Fruit fly (Drosophila melanogaster) whole organism, prepupa: ENCODE data around the gene CG7202.

Source experiments
- Blimp-1 ChIP-seq: fragments of 200-800 bp; sonication (Bioruptor generic); optimal IDR thresholded peaks from 3 replicates; lab custom pipeline; 2017; ENCODE audit warnings: missing biosample characterization, missing genetic modification characterization, mild to moderate bottlenecking, moderate library complexity, missing genetic modification reagents
- CG10669 ChIP-seq: fragments of 200-800 bp; sonication (Bioruptor generic); optimal IDR thresholded peaks from 3 replicates; lab custom pipeline; 2018; ENCODE audit warnings: missing biosample characterization, mild to moderate bottlenecking, missing genetic modification characterization, moderate library complexity
- CG11294 ChIP-seq: fragments of 200-800 bp; sonication (Bioruptor generic); IDR thresholded peaks from 2 replicates; pipeline ENCODE4 v1.3.6; 2022; ENCODE audit warnings: missing biosample characterization, missing genetic modification characterization
- CG11762 ChIP-seq: fragments of 200-800 bp; sonication (Bioruptor generic); optimal IDR thresholded peaks from 3 replicates; lab custom pipeline; 2016; ENCODE audit warnings: missing biosample characterization, missing genetic modification characterization; ENCODE audit not compliant: insufficient read depth
- CG11902 ChIP-seq: fragments of 200-800 bp; sonication (Bioruptor generic); optimal IDR thresholded peaks from 3 replicates; lab custom pipeline; 2016; ENCODE audit warnings: missing biosample characterization, missing genetic modification characterization
- CG15336 ChIP-seq: fragments of 200-800 bp; sonication (Bioruptor generic); IDR thresholded peaks from 2 replicates; pipeline ENCODE4 v1.3.6; 2022; ENCODE audit warnings: missing biosample characterization, missing genetic modification characterization
- CG32006 ChIP-seq: fragments of 200-800 bp; sonication (Bioruptor generic); optimal IDR thresholded peaks from 3 replicates; lab custom pipeline; 2017; ENCODE audit warnings: missing biosample characterization, mild to moderate bottlenecking, missing genetic modification characterization
- CG34406 ChIP-seq: fragments of 200-800 bp; sonication (Bioruptor generic); optimal IDR thresholded peaks from 3 replicates; lab custom pipeline; 2016; ENCODE audit warnings: missing biosample characterization, missing genetic modification characterization
- CG3919 ChIP-seq: fragments of 200-800 bp; sonication (Bioruptor generic); optimal IDR thresholded peaks from 3 replicates; lab custom pipeline; 2016; ENCODE audit warnings: missing biosample characterization, missing genetic modification characterization
- CG4318 ChIP-seq: fragments of 200-800 bp; sonication (Bioruptor generic); optimal IDR thresholded peaks from 3 replicates; lab custom pipeline; 2017; ENCODE audit warnings: missing biosample characterization, mild to moderate bottlenecking, missing genetic modification characterization
- CG6276 ChIP-seq: fragments of 200-800 bp; sonication (Bioruptor generic); optimal IDR thresholded peaks from 2 replicates; lab custom pipeline; 2017; ENCODE audit warnings: missing biosample characterization, mild to moderate bottlenecking, missing genetic modification characterization
- CG6792 ChIP-seq: fragments of 200-800 bp; sonication (Bioruptor generic); optimal IDR thresholded peaks from 3 replicates; lab custom pipeline; 2016; ENCODE audit warnings: missing biosample characterization, missing genetic modification characterization
- CG7368 ChIP-seq: fragments of 200-800 bp; sonication (Bioruptor generic); optimal IDR thresholded peaks from 3 replicates; lab custom pipeline; 2016; ENCODE audit warnings: missing biosample characterization, missing genetic modification characterization
- CG8319 ChIP-seq: fragments of 200-800 bp; sonication (Bioruptor generic); optimal IDR thresholded peaks from 3 replicates; lab custom pipeline; 2016; ENCODE audit warnings: missing biosample characterization, missing genetic modification characterization
- CG8632 ChIP-seq: fragments of 200-800 bp; sonication (Bioruptor generic); optimal IDR thresholded peaks from 3 replicates; lab custom pipeline; 2016; ENCODE audit warnings: missing biosample characterization, missing genetic modification characterization
- CG9139 ChIP-seq: fragments of 200-800 bp; sonication (Bioruptor generic); optimal IDR thresholded peaks from 3 replicates; lab custom pipeline; 2017; ENCODE audit warnings: missing biosample characterization, mild to moderate bottlenecking, missing genetic modification characterization
- Eip78C ChIP-seq: fragments of 200-800 bp; sonication (Bioruptor generic); peaks from one replicate; lab custom pipeline; 2016; ENCODE audit warnings: missing biosample characterization, missing genetic modification characterization
- Eip93F ChIP-seq: fragments of 200-800 bp; sonication (Bioruptor generic); optimal IDR thresholded peaks from 2 replicates; lab custom pipeline; 2016; ENCODE audit warnings: missing biosample characterization, mild to moderate bottlenecking, missing genetic modification characterization
- Ets96B ChIP-seq: fragments of 200-800 bp; optimal IDR thresholded peaks from 2 replicates; lab custom pipeline; 2019; ENCODE audit warnings: missing biosample characterization, mild to moderate bottlenecking, missing genetic modification characterization, moderate library complexity
- Gug ChIP-seq: fragments of 200-800 bp; sonication (Bioruptor generic); IDR thresholded peaks from 2 replicates; pipeline ENCODE4 v1.3.6; 2022; ENCODE audit warnings: missing biosample characterization, missing genetic modification characterization
- Hr38 ChIP-seq: sonication (Bioruptor generic); optimal IDR thresholded peaks from 2 replicates; lab custom pipeline; 2016; ENCODE audit warnings: missing biosample characterization, missing genetic modification characterization
- Hr39 ChIP-seq: fragments of 200-800 bp; sonication (Bioruptor generic); optimal IDR thresholded peaks from 2 replicates; lab custom pipeline; 2016; ENCODE audit warnings: missing biosample characterization, missing genetic modification characterization
- Hr4 ChIP-seq: fragments of 200-800 bp; sonication (Bioruptor generic); optimal IDR thresholded peaks from 3 replicates; lab custom pipeline; 2016; ENCODE audit warnings: missing biosample characterization, missing genetic modification characterization
- Met ChIP-seq: fragments of 200-800 bp; sonication (Bioruptor generic); optimal IDR thresholded peaks from 3 replicates; lab custom pipeline; 2016; ENCODE audit warnings: missing biosample characterization, missing genetic modification characterization
- OdsH ChIP-seq: fragments of 200-800 bp; sonication (Bioruptor generic); optimal IDR thresholded peaks from 3 replicates; lab custom pipeline; 2016; ENCODE audit warnings: missing biosample characterization, missing genetic modification characterization
- Smox ChIP-seq: fragments of 200-800 bp; sonication (Bioruptor generic); optimal IDR thresholded peaks from 3 replicates; lab custom pipeline; 2016; ENCODE audit warnings: missing biosample characterization, missing genetic modification characterization
- Sox14 ChIP-seq: fragments of 200-800 bp; sonication (Bioruptor generic); optimal IDR thresholded peaks from 3 replicates; lab custom pipeline; 2016; ENCODE audit warnings: missing biosample characterization, missing genetic modification characterization
- Sox15 ChIP-seq: fragments of 200-800 bp; sonication (Bioruptor generic); optimal IDR thresholded peaks from 3 replicates; lab custom pipeline; 2016; ENCODE audit warnings: missing biosample characterization, missing genetic modification characterization
- achi ChIP-seq: fragments of 200-800 bp; sonication (Bioruptor generic); optimal IDR thresholded peaks from 3 replicates; lab custom pipeline; 2016; ENCODE audit warnings: missing biosample characterization, missing genetic modification characterization
- acj6 ChIP-seq: fragments of 200-800 bp; sonication (Bioruptor generic); optimal IDR thresholded peaks from 3 replicates; lab custom pipeline; 2016; ENCODE audit warnings: missing biosample characterization, missing genetic modification characterization
- cyc ChIP-seq: fragments of 200-800 bp; sonication (Bioruptor generic); optimal IDR thresholded peaks from 3 replicates; lab custom pipeline; 2016; ENCODE audit warnings: missing biosample characterization, missing genetic modification characterization
- dsx ChIP-seq: fragments of 200-800 bp; optimal IDR thresholded peaks from 3 replicates; lab custom pipeline; 2019; ENCODE audit warnings: missing biosample characterization, mild to moderate bottlenecking, missing genetic modification characterization, moderate library complexity; ENCODE audit not compliant: poor library complexity, severe bottlenecking
- fd59A ChIP-seq: fragments of 200-800 bp; sonication (Bioruptor generic); optimal IDR thresholded peaks from 2 replicates; lab custom pipeline; 2017; ENCODE audit warnings: missing biosample characterization, mild to moderate bottlenecking, missing genetic modification characterization, missing genetic modification reagents
- fkh ChIP-seq: fragments of 200-800 bp; sonication (Bioruptor generic); optimal IDR thresholded peaks from 3 replicates; lab custom pipeline; 2017; ENCODE audit warnings: missing biosample characterization, mild to moderate bottlenecking, missing genetic modification characterization, moderate library complexity
- lz ChIP-seq: fragments of 200-800 bp; sonication (Bioruptor generic); optimal IDR thresholded peaks from 3 replicates; lab custom pipeline; 2016; ENCODE audit warnings: missing biosample characterization, missing genetic modification characterization
- net ChIP-seq: fragments of 200-800 bp; sonication (Bioruptor generic); optimal IDR thresholded peaks from 3 replicates; lab custom pipeline; 2016; ENCODE audit warnings: missing biosample characterization, missing genetic modification characterization
- svp ChIP-seq: fragments of 200-800 bp; sonication (Bioruptor generic); peaks from one replicate; lab custom pipeline; 2016; ENCODE audit warnings: missing biosample characterization, missing genetic modification characterization
- topi ChIP-seq: fragments of 200-800 bp; sonication (Bioruptor generic); optimal IDR thresholded peaks from 3 replicates; lab custom pipeline; 2016; ENCODE audit warnings: missing biosample characterization, missing genetic modification characterization

CG7202 gene

DNA sequence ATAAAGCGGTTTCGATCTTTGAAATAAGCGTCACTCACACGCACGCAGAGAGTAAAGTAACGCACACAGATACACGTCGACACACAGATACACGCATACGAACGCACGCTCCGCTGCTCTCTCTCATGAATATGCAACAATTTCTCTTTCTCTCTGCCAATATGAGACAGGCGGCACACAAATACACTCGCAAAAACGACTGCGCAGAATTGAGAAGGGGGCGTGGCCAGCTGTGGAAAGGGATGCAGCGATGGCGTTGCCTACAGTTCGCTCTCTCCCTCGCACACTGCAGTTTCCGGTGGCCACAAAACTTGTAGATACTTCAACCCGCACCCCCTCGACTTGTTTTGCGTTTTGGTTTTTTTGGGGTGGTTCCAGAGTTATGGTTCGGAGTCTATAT is 12.9 kb downstream of the CG7202 start (continued):
- peak; percentile 23 for TF ChIP-seq Hr4 (GFP tag; lab: Kevin White, UChicago)
- TF ChIP-seq OdsH (GFP tag; lab: Kevin White, UChicago) = peak; percentile 73
- peak; percentile 83 for TF ChIP-seq net (GFP tag; lab: Kevin White, UChicago)
- peak; percentile 78 for TF ChIP-seq CG8319 (GFP tag; lab: Kevin White, UChicago)
- TF ChIP-seq CG15336 (GFP tag; lab: Robert Waterston, UW) = peak; percentile 54; the same call in 1 of the 2 replicates
- TF ChIP-seq Smox (GFP tag; lab: Kevin White, UChicago) = peak; percentile 45
- TF ChIP-seq CG11902 (GFP tag; lab: Kevin White, UChicago) = peak; percentile 17
- no peak for TF ChIP-seq CG4318
- TF ChIP-seq Blimp-1 = peak; percentile 53
- TF ChIP-seq Sox15 = no peak
- peak; percentile 66 for TF ChIP-seq cyc (GFP tag; lab: Kevin White, UChicago)
- TF ChIP-seq Gug = 0 out of 2 replicates have a peak, but pooled peaks have one; percentile 10
- peak; percentile 93 for TF ChIP-seq Eip78C
- no peak for TF ChIP-seq Hr38 (GFP tag; lab: Kevin White, UChicago)
- TF ChIP-seq CG11294 = no peak
- TF ChIP-seq CG11762 = peak; percentile 63
- peak; percentile 60 for TF ChIP-seq CG9139 (GFP tag; lab: Kevin White, UChicago)
- TF ChIP-seq CG32006 (GFP tag; lab: Kevin White, UChicago) = peak; percentile 43
- peak; percentile 87 for TF ChIP-seq CG7368 (GFP tag; lab: Kevin White, UChicago)
- peak; percentile 65 for TF ChIP-seq Hr39 (GFP tag; lab: Kevin White, UChicago)
- TF ChIP-seq CG10669 (GFP tag; lab: Kevin White, UChicago) = peak; percentile 55

DNA sequence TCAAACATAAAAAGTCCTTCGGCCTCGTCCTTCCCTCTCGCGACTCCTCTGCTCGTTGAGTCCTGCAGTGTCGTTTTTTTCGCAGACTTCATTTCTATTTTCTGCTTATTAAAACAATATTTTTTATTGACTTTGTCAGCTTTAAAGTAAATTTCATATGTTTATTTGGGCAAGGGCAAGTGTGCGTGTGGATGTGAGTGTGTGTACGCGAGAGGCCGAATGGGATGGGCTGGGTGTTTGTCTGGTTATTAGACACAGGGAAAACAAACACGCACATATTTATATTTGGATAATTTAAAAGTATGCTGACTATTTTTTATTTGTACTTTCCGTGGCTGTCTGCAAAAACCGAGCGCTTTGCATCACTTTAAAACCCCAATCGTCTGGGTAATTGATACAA is 14.7 kb downstream of the CG7202 start:
- no peak for TF ChIP-seq Sox14 (GFP tag; lab: Kevin White, UChicago)
- TF ChIP-seq fkh (GFP tag; lab: Kevin White, UChicago) = peak; percentile 23

DNA sequence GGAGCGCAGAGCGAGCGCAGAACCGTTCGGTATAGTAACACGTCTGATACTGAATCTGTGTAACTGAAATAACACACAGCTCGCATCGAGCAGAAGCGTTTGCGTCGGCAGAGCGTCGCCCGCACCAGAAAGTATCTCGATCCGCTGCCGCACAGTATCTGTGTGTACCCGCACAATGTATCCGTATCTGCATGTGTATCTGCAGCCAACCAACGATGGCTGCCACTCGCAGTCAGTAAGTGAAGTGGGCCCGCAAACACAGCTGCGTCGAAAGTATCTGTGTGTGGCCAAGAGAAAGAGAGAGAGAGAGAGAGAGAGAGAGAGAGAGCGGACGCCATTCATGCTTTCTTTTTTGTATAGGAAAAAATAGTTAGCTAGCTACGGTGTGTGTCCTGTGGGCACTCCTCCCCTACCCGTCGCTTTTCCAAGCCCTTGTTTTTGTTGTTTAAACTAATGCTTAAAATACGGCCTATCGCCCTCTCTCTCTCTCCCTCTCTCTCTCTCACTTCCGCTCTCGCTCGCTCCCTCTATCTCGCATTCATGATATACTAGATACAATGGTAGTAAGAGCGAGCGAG is 16.1 kb downstream of the CG7202 start, which contains the start of gene croc:
Gene croc (minus strand): TSS at position 51 of the 578 bp plus-strand sequence.
- TF ChIP-seq lz (GFP tag; lab: Kevin White, UChicago) = no peak
- TF ChIP-seq fkh (GFP tag; lab: Kevin White, UChicago) = peak; percentile 75
- peak; percentile 66 for TF ChIP-seq dsx (GFP tag; lab: Kevin White, UChicago)

DNA sequence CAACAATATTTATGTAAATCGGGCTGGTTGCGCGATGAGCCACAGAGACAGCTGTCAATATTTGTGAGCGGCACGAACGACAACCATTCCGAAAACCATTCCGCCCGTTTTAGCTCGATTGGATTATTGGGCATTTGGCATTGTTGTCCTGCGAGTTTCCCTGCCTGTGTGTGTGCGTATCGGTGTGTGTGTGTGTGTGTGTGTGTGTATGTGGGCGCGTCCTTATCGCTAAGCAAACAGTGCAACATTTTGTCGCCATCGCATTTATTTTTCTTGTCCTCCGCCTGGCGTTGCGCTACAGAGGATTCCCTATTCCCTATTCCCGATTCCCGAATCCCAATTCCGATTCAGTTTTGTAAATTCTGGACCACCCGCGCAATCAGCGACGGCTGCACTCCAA is 20.7 kb downstream of the CG7202 start:
- peak; percentile 1 for TF ChIP-seq fkh (GFP tag; lab: Kevin White, UChicago)
- no peak for TF ChIP-seq fd59A (GFP tag; lab: Kevin White, UChicago)

DNA sequence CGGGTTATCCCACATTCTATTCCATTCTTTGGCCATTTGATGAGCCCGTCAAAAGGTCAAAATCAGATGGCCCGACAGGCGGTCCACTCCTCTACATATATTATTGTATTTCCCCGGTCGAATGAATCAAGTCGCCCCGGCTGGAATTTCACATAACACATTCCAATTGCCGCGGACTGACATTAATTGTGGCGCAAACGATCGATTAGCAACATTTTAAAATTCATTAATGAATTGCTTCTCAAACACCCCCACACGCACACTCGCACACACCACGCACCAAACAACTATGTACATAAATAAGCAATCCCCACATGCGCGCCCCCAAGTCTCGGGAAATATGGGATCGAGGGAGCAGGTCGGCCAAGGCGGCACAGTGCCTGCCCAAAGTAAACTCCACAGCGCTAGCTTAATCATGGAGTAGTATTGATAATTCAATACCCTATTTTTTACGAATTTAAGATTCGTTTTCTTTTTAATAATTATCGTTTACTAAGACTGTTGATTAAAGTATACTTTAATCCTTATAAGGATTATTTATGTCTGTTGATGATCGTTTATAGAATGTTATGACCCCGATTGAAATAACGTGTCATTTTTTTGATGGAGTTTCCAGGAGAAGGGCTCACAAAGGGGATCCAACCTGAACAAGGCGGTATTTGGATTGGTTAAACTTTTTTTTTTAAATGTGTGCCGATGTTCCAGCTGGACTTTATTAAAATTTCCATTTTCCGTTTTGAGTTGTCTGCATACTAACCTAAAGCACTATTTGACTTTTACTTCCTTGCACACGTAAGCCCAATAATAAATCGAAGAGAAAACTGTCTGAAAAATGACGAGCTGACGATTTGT is 27.1 kb downstream of the CG7202 start:
- TF ChIP-seq Sox15 (no peak), acj6 (GFP tag; lab: Kevin White, UChicago) (no peak), dsx (GFP tag; lab: Kevin White, UChicago) (no peak), Gug (no peak), Eip93F (GFP tag; lab: Kevin White, UChicago) (no peak), CG4318 (no peak), cyc (GFP tag; lab: Kevin White, UChicago) (no peak), CG10669 (GFP tag; lab: Kevin White, UChicago) (no peak)

DNA sequence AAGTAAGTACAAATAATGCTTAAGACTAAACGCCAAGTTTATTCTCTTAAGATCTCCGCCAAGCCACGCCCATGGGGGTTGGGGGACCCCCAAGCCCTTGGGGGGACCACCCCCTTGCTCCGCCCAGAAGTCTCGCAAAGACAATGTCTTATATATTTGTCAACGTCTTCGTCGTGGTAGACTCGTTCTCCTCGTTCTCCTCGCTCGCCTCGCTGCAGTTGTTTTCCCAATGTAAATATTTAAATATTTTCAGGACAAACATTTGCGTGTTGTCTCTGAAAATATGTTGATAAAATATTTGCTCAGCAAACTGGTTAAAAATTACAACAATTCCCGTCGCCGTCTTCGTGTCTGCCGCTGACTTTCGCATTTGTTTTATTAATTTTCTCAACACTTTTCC is 28.3 kb downstream of the CG7202 start:
- TF ChIP-seq Ets96B (no peak), CG10669 (GFP tag; lab: Kevin White, UChicago) (peak; percentile 0), Met (peak; percentile 29), CG3919 (GFP tag; lab: Kevin White, UChicago) (peak; percentile 50), Sox15 (no peak), CG6792 (GFP tag; lab: Kevin White, UChicago) (no peak), CG34406 (peak; percentile 7), CG8632 (GFP tag; lab: Kevin White, UChicago) (peak; percentile 20), svp (peak; percentile 58), fkh (GFP tag; lab: Kevin White, UChicago) (peak; percentile 71), topi (GFP tag; lab: Kevin White, UChicago) (peak; percentile 25), achi (no peak), CG6276 (GFP tag; lab: Kevin White, UChicago) (no peak)
- TF ChIP-seq, all 60 proteins: peak for 8
